Fruit fly (Drosophila melanogaster) whole organism, prepupa: ENCODE results near the gene CG14416.

Source experiments
- CG10631 ChIP-seq: fragments of 200-800 bp; sonication (Bioruptor generic); optimal IDR thresholded peaks from 2 replicates; lab custom pipeline; 2016; ENCODE audit warnings: missing biosample characterization, missing genetic modification characterization
- CG10669 ChIP-seq: fragments of 200-800 bp; sonication (Bioruptor generic); optimal IDR thresholded peaks from 3 replicates; lab custom pipeline; 2018; ENCODE audit warnings: missing biosample characterization, mild to moderate bottlenecking, missing genetic modification characterization, moderate library complexity
- CG11762 ChIP-seq: fragments of 200-800 bp; sonication (Bioruptor generic); optimal IDR thresholded peaks from 3 replicates; lab custom pipeline; 2016; ENCODE audit warnings: missing biosample characterization, missing genetic modification characterization; ENCODE audit not compliant: insufficient read depth
- CG11902 ChIP-seq: fragments of 200-800 bp; sonication (Bioruptor generic); optimal IDR thresholded peaks from 3 replicates; lab custom pipeline; 2016; ENCODE audit warnings: missing biosample characterization, missing genetic modification characterization
- CG15336 ChIP-seq: fragments of 200-800 bp; sonication (Bioruptor generic); IDR thresholded peaks from 2 replicates; pipeline ENCODE4 v1.3.6; 2022; ENCODE audit warnings: missing biosample characterization, missing genetic modification characterization
- CG16779 ChIP-seq: fragments of 200-800 bp; sonication (Bioruptor generic); optimal IDR thresholded peaks from 3 replicates; lab custom pipeline; 2017; ENCODE audit warnings: missing biosample characterization, mild to moderate bottlenecking, missing genetic modification characterization
- CG3032 ChIP-seq: fragments of 200-800 bp; optimal IDR thresholded peaks from 2 replicates; lab custom pipeline; 2019; ENCODE audit warnings: missing biosample characterization, mild to moderate bottlenecking, missing genetic modification characterization, moderate library complexity
- CG31627 ChIP-seq: fragments of 200-800 bp; sonication (Bioruptor generic); optimal IDR thresholded peaks from 3 replicates; lab custom pipeline; 2016; ENCODE audit warnings: missing biosample characterization, missing genetic modification characterization
- CG32006 ChIP-seq: fragments of 200-800 bp; sonication (Bioruptor generic); optimal IDR thresholded peaks from 3 replicates; lab custom pipeline; 2017; ENCODE audit warnings: missing biosample characterization, mild to moderate bottlenecking, missing genetic modification characterization
- CG34406 ChIP-seq: fragments of 200-800 bp; sonication (Bioruptor generic); optimal IDR thresholded peaks from 3 replicates; lab custom pipeline; 2016; ENCODE audit warnings: missing biosample characterization, missing genetic modification characterization
- CG3919 ChIP-seq: fragments of 200-800 bp; sonication (Bioruptor generic); optimal IDR thresholded peaks from 3 replicates; lab custom pipeline; 2016; ENCODE audit warnings: missing biosample characterization, missing genetic modification characterization
- CG4318 ChIP-seq: fragments of 200-800 bp; sonication (Bioruptor generic); optimal IDR thresholded peaks from 3 replicates; lab custom pipeline; 2017; ENCODE audit warnings: missing biosample characterization, mild to moderate bottlenecking, missing genetic modification characterization
- CG6163 ChIP-seq: fragments of 200-800 bp; sonication (Bioruptor generic); IDR thresholded peaks from 3 replicates; pipeline ENCODE4 v1.3.6; 2022; ENCODE audit warnings: missing biosample characterization, missing genetic modification characterization
- CG6276 ChIP-seq: fragments of 200-800 bp; sonication (Bioruptor generic); optimal IDR thresholded peaks from 2 replicates; lab custom pipeline; 2017; ENCODE audit warnings: missing biosample characterization, mild to moderate bottlenecking, missing genetic modification characterization
- CG6792 ChIP-seq: fragments of 200-800 bp; sonication (Bioruptor generic); optimal IDR thresholded peaks from 3 replicates; lab custom pipeline; 2016; ENCODE audit warnings: missing biosample characterization, missing genetic modification characterization
- CG6854 ChIP-seq: fragments of 200-800 bp; sonication (Bioruptor generic); optimal IDR thresholded peaks from 2 replicates; lab custom pipeline; 2017; ENCODE audit warnings: missing biosample characterization, mild to moderate bottlenecking, missing genetic modification characterization
- CG7368 ChIP-seq: fragments of 200-800 bp; sonication (Bioruptor generic); optimal IDR thresholded peaks from 3 replicates; lab custom pipeline; 2016; ENCODE audit warnings: missing biosample characterization, missing genetic modification characterization
- CG8319 ChIP-seq: fragments of 200-800 bp; sonication (Bioruptor generic); optimal IDR thresholded peaks from 3 replicates; lab custom pipeline; 2016; ENCODE audit warnings: missing biosample characterization, missing genetic modification characterization
- CG9139 ChIP-seq: fragments of 200-800 bp; sonication (Bioruptor generic); optimal IDR thresholded peaks from 3 replicates; lab custom pipeline; 2017; ENCODE audit warnings: missing biosample characterization, mild to moderate bottlenecking, missing genetic modification characterization
- Eip75B ChIP-seq: fragments of 200-800 bp; sonication (Bioruptor generic); optimal IDR thresholded peaks from 3 replicates; lab custom pipeline; 2016; ENCODE audit warnings: missing biosample characterization, missing genetic modification characterization
- Eip78C ChIP-seq: fragments of 200-800 bp; sonication (Bioruptor generic); peaks from one replicate; lab custom pipeline; 2016; ENCODE audit warnings: missing biosample characterization, missing genetic modification characterization
- Eip93F ChIP-seq: fragments of 200-800 bp; sonication (Bioruptor generic); optimal IDR thresholded peaks from 2 replicates; lab custom pipeline; 2016; ENCODE audit warnings: missing biosample characterization, mild to moderate bottlenecking, missing genetic modification characterization
- Ets96B ChIP-seq: fragments of 200-800 bp; optimal IDR thresholded peaks from 2 replicates; lab custom pipeline; 2019; ENCODE audit warnings: missing biosample characterization, mild to moderate bottlenecking, missing genetic modification characterization, moderate library complexity
- Gug ChIP-seq: fragments of 200-800 bp; sonication (Bioruptor generic); IDR thresholded peaks from 2 replicates; pipeline ENCODE4 v1.3.6; 2022; ENCODE audit warnings: missing biosample characterization, missing genetic modification characterization
- Hr38 ChIP-seq: sonication (Bioruptor generic); optimal IDR thresholded peaks from 2 replicates; lab custom pipeline; 2016; ENCODE audit warnings: missing biosample characterization, missing genetic modification characterization
- Hr39 ChIP-seq: fragments of 200-800 bp; sonication (Bioruptor generic); optimal IDR thresholded peaks from 2 replicates; lab custom pipeline; 2016; ENCODE audit warnings: missing biosample characterization, missing genetic modification characterization
- Hr4 ChIP-seq: fragments of 200-800 bp; sonication (Bioruptor generic); optimal IDR thresholded peaks from 3 replicates; lab custom pipeline; 2016; ENCODE audit warnings: missing biosample characterization, missing genetic modification characterization
- Met ChIP-seq: fragments of 200-800 bp; sonication (Bioruptor generic); optimal IDR thresholded peaks from 3 replicates; lab custom pipeline; 2016; ENCODE audit warnings: missing biosample characterization, missing genetic modification characterization
- OdsH ChIP-seq: fragments of 200-800 bp; sonication (Bioruptor generic); optimal IDR thresholded peaks from 3 replicates; lab custom pipeline; 2016; ENCODE audit warnings: missing biosample characterization, missing genetic modification characterization
- Smox ChIP-seq: fragments of 200-800 bp; sonication (Bioruptor generic); optimal IDR thresholded peaks from 3 replicates; lab custom pipeline; 2016; ENCODE audit warnings: missing biosample characterization, missing genetic modification characterization
- Sox14 ChIP-seq: fragments of 200-800 bp; sonication (Bioruptor generic); optimal IDR thresholded peaks from 3 replicates; lab custom pipeline; 2016; ENCODE audit warnings: missing biosample characterization, missing genetic modification characterization
- Sox15 ChIP-seq: fragments of 200-800 bp; sonication (Bioruptor generic); optimal IDR thresholded peaks from 3 replicates; lab custom pipeline; 2016; ENCODE audit warnings: missing biosample characterization, missing genetic modification characterization
- achi ChIP-seq: fragments of 200-800 bp; sonication (Bioruptor generic); optimal IDR thresholded peaks from 3 replicates; lab custom pipeline; 2016; ENCODE audit warnings: missing biosample characterization, missing genetic modification characterization
- acj6 ChIP-seq: fragments of 200-800 bp; sonication (Bioruptor generic); optimal IDR thresholded peaks from 3 replicates; lab custom pipeline; 2016; ENCODE audit warnings: missing biosample characterization, missing genetic modification characterization
- dac ChIP-seq: fragments of 200-800 bp; sonication (Bioruptor generic); optimal IDR thresholded peaks from 2 replicates; lab custom pipeline; 2017; ENCODE audit warnings: missing biosample characterization, mild to moderate bottlenecking, missing genetic modification characterization
- dsx ChIP-seq: fragments of 200-800 bp; optimal IDR thresholded peaks from 3 replicates; lab custom pipeline; 2019; ENCODE audit warnings: missing biosample characterization, mild to moderate bottlenecking, missing genetic modification characterization, moderate library complexity; ENCODE audit not compliant: poor library complexity, severe bottlenecking
- eg ChIP-seq: fragments of 200-800 bp; sonication (Bioruptor generic); IDR thresholded peaks from 3 replicates; pipeline ENCODE4 v1.3.6; 2022; ENCODE audit warnings: missing biosample characterization, missing genetic modification characterization
- esn ChIP-seq: fragments of 200-800 bp; sonication (Bioruptor generic); optimal IDR thresholded peaks from 2 replicates; lab custom pipeline; 2016; ENCODE audit warnings: missing biosample characterization, mild to moderate bottlenecking, missing genetic modification characterization, moderate library complexity
- fd59A ChIP-seq: fragments of 200-800 bp; sonication (Bioruptor generic); optimal IDR thresholded peaks from 2 replicates; lab custom pipeline; 2017; ENCODE audit warnings: missing biosample characterization, mild to moderate bottlenecking, missing genetic modification characterization, missing genetic modification reagents
- fd85E ChIP-seq: fragments of 200-800 bp; sonication (Bioruptor generic); optimal IDR thresholded peaks from 3 replicates; lab custom pipeline; 2016; ENCODE audit warnings: missing biosample characterization, missing genetic modification characterization
- fkh ChIP-seq: fragments of 200-800 bp; sonication (Bioruptor generic); optimal IDR thresholded peaks from 3 replicates; lab custom pipeline; 2017; ENCODE audit warnings: missing biosample characterization, mild to moderate bottlenecking, missing genetic modification characterization, moderate library complexity
- net ChIP-seq: fragments of 200-800 bp; sonication (Bioruptor generic); optimal IDR thresholded peaks from 3 replicates; lab custom pipeline; 2016; ENCODE audit warnings: missing biosample characterization, missing genetic modification characterization
- pdm3 ChIP-seq: fragments of 200-800 bp; sonication (Bioruptor generic); optimal IDR thresholded peaks from 3 replicates; lab custom pipeline; 2016; ENCODE audit warnings: missing biosample characterization, missing genetic modification characterization
- salr ChIP-seq, 2 experiments: fragments of 200-800 bp; sonication (Bioruptor generic); optimal IDR thresholded peaks; 3 replicates each; lab custom pipeline; 2016 to 2018; ENCODE audit warnings: missing biosample characterization in 2 of 2, missing genetic modification characterization in 2 of 2, mild to moderate bottlenecking in 1 of 2
- spab ChIP-seq: fragments of 200-800 bp; sonication (Bioruptor generic); optimal IDR thresholded peaks from 2 replicates; lab custom pipeline; 2017; ENCODE audit warnings: missing biosample characterization, mild to moderate bottlenecking, missing genetic modification characterization, missing genetic modification reagents
- ss ChIP-seq, 2 experiments: fragments of 200-800 bp; sonication (Bioruptor generic); optimal IDR thresholded peaks; 2 replicates in 1 of 2; 3 replicates in 1 of 2; lab custom pipeline; 2017 to 2018; ENCODE audit warnings: mild to moderate bottlenecking in 2 of 2, missing biosample characterization in 2 of 2, missing genetic modification characterization in 2 of 2, moderate library complexity in 1 of 2
- svp ChIP-seq: fragments of 200-800 bp; sonication (Bioruptor generic); peaks from one replicate; lab custom pipeline; 2016; ENCODE audit warnings: missing biosample characterization, missing genetic modification characterization
- vri ChIP-seq: fragments of 200-800 bp; sonication (Bioruptor generic); optimal IDR thresholded peaks from 3 replicates; lab custom pipeline; 2016; ENCODE audit warnings: missing biosample characterization, mild to moderate bottlenecking, missing genetic modification characterization

CG14416 gene

DNA sequence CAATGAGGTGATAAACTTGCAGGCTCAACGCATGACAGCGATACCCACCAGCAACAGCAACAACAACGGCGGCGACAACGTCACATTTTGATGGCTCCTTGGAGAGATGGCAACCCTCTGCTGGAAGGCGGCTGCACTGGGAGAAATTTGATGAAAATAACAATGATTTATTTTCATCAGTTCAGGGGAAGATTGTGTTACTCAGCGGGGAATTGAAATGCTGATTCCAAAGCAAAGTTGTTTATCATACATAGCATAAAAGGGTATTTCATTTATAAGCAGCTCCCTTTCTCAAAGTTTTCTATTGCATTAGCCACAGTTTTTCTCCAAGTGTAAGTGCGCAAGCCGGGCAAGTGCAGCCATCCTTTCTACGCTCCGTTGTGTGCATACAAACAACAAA, 8.0 kb upstream of the CG14416 start (continued):
- TF ChIP-seq dac, result no peak
- peak; percentile 1 for TF ChIP-seq Smox (GFP tag; lab: Kevin White, UChicago)
- TF ChIP-seq ss (GFP tag; optimal IDR thresholded peaks at IDR 0.05; lab: Kevin White, UChicago), result peak; percentile 17 to 28
- TF ChIP-seq acj6 (GFP tag; lab: Kevin White, UChicago), result peak; percentile 28
- no peak for TF ChIP-seq fd85E
- no peak for TF ChIP-seq CG11762
- no peak for TF ChIP-seq net (GFP tag; lab: Kevin White, UChicago)
- no peak for TF ChIP-seq vri (GFP tag; lab: Kevin White, UChicago)
- TF ChIP-seq CG16779 (tag; lab: Kevin White, UChicago), result no peak
- TF ChIP-seq Hr38 (GFP tag; lab: Kevin White, UChicago), result no peak
- no peak for TF ChIP-seq Sox15 (GFP tag; lab: Kevin White, UChicago)
- no peak for TF ChIP-seq Eip75B
- no peak for TF ChIP-seq CG6163
- peak; percentile 45 for TF ChIP-seq pdm3
- peak; percentile 10 for TF ChIP-seq Sox14 (GFP tag; lab: Kevin White, UChicago)
- TF ChIP-seq CG10669, result peak; percentile 42
- no peak for TF ChIP-seq CG6854 (GFP tag; lab: Kevin White, UChicago)
- peak; percentile 8 for TF ChIP-seq Met (GFP tag; lab: Kevin White, UChicago)
- no peak for TF ChIP-seq CG6276 (GFP tag; lab: Kevin White, UChicago)
- peak; percentile 28 for TF ChIP-seq spab (GFP tag; lab: Kevin White, UChicago)
- peak; percentile 2 for TF ChIP-seq CG34406 (GFP tag; lab: Kevin White, UChicago)
- no peak for TF ChIP-seq eg
- peak; percentile 24 for TF ChIP-seq OdsH (GFP tag; lab: Kevin White, UChicago)
- TF ChIP-seq achi, result peak; percentile 19
- no peak for TF ChIP-seq CG9139 (GFP tag; lab: Kevin White, UChicago)
- peak; percentile 15 for TF ChIP-seq Hr39
- peak; percentile 54 for TF ChIP-seq svp (GFP tag; lab: Kevin White, UChicago)
- peak; percentile 24 for TF ChIP-seq dsx (GFP tag; lab: Kevin White, UChicago)
- TF ChIP-seq Gug, result no peak
- TF ChIP-seq esn (GFP tag; lab: Kevin White, UChicago), result peak; percentile 4
- peak; percentile 53 for TF ChIP-seq Ets96B
- TF ChIP-seq salr (GFP tag; optimal IDR thresholded peaks at IDR 0.05; lab: Kevin White, UChicago), result no peak
- TF ChIP-seq CG7368 (GFP tag; lab: Kevin White, UChicago), result no peak
- TF ChIP-seq fkh, result no peak
- TF ChIP-seq CG4318 (GFP tag; lab: Kevin White, UChicago), result no peak
- peak; percentile 26 for TF ChIP-seq CG6792 (GFP tag; lab: Kevin White, UChicago)
- TF ChIP-seq fd59A (GFP tag; lab: Kevin White, UChicago), result peak; percentile 48
- TF ChIP-seq, all 60 proteins: peak for 31

DNA sequence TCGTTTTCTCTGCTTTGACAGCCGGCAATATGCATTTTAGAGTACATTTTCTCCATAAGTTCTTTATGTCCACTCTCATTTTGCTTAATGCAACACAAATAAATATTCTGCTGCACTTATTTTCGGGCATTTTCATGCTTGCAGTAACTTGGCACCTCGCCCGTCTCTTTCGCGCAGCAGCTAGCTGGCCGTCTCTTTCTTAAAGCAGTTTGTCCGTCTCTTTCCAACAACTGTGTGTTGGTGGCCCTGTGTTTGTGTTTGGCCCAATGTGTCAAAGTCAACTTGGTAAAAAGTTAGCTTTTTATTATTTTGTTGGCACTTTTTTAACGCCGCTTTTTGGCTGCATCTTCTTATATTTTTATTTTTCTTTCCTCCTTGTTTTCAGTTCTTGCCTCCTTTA, 4.4 kb upstream of the CG14416 start:
- TF ChIP-seq Eip93F (GFP tag; lab: Kevin White, UChicago) (no peak), Eip78C (GFP tag; lab: Kevin White, UChicago) (no peak), Gug (no peak), CG15336 (GFP tag; lab: Robert Waterston, UW) (no peak), CG16779 (tag; lab: Kevin White, UChicago) (no peak), CG34406 (GFP tag; lab: Kevin White, UChicago) (no peak), CG6163 (no peak), CG9139 (GFP tag; lab: Kevin White, UChicago) (no peak)

DNA sequence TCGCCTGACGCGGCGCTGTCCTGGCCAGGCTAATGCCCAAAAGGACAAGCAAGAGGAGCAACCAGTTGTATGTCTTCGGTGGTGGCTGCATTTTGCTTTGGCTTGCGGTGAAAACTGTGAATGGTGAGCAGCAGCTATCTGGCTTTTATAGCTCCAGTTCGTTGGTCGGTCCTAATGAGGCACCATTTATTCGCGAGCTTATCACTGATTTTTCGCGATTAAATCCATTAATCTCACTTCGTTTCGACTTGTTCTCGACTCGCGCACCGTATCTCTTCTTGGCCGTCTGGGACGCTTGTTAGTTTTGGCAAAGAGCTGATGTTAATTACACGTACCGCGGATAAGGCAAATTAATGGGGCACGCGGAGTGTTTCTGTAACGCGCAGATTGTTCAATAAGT, 3.8 kb upstream of the CG14416 start, which contains the start of gene CG14417:
Gene CG14417 (minus strand): TSS at position 101 of the 400 bp plus-strand sequence.
- no peak for TF ChIP-seq ss (GFP tag; optimal IDR thresholded peaks at IDR 0.05; lab: Kevin White, UChicago)
- TF ChIP-seq CG8319, result no peak
- TF ChIP-seq CG6163, result no peak
- no peak for TF ChIP-seq Gug
- no peak for TF ChIP-seq CG6276 (GFP tag; lab: Kevin White, UChicago)
- no peak for TF ChIP-seq CG32006
- no peak for TF ChIP-seq fd59A (GFP tag; lab: Kevin White, UChicago)
- TF ChIP-seq CG10631 (GFP tag; lab: Kevin White, UChicago), result no peak
- TF ChIP-seq salr (GFP tag; optimal IDR thresholded peaks at IDR 0.05; lab: Kevin White, UChicago), result no peak
- no peak for TF ChIP-seq CG3919 (GFP tag; lab: Kevin White, UChicago)
- TF ChIP-seq CG9139 (GFP tag; lab: Kevin White, UChicago), result no peak
- no peak for TF ChIP-seq Hr39
- TF ChIP-seq CG11902 (GFP tag; lab: Kevin White, UChicago), result no peak
- TF ChIP-seq CG15336 (GFP tag; lab: Robert Waterston, UW), result no peak
- no peak for TF ChIP-seq CG3032
- no peak for TF ChIP-seq Hr4 (GFP tag; lab: Kevin White, UChicago)
- no peak for TF ChIP-seq dac
- TF ChIP-seq Smox (GFP tag; lab: Kevin White, UChicago), result no peak
- TF ChIP-seq CG31627, result no peak
- TF ChIP-seq, all 60 proteins: peak for 0
